Fruit fly (Drosophila melanogaster) whole organism, embryonic: ENCODE results near the gene UQCR-Q.

Experiments used
- CG10267 ChIP-seq: fragments of 200-800 bp; sonication (Bioruptor generic); optimal IDR thresholded peaks from 2 replicates; lab custom pipeline; 2018; ENCODE audit warnings: missing biosample characterization, mild to moderate bottlenecking, missing genetic modification characterization, moderate library complexity
- Ets65A ChIP-seq: fragments of 200-800 bp; sonication (Bioruptor generic); peaks from one replicate; lab custom pipeline; 2016; ENCODE audit warnings: missing biosample characterization, missing genetic modification characterization
- Hmr ChIP-seq: fragments of 200-800 bp; sonication (Bioruptor generic); optimal IDR thresholded peaks from 3 replicates; lab custom pipeline; 2017; ENCODE audit warnings: mild to moderate bottlenecking, missing biosample characterization, missing genetic modification reagents, missing genetic modification characterization
- Lpt ChIP-seq: fragments of >200 bp; optimal IDR thresholded peaks from 2 replicates; lab custom pipeline; 2018; ENCODE audit warnings: missing biosample characterization, missing genetic modification characterization
- Trl ChIP-seq, 3 experiments: fragments of >200 bp in 2 of 3; fragments of 200-800 bp in 1 of 3; sonication (Bioruptor generic) in 1 of 3; optimal IDR thresholded peaks; 2 replicates in 1 of 3; 3 replicates in 2 of 3; lab custom pipeline; 2016 to 2017; ENCODE audit warnings: missing biosample characterization in 1 of 3, missing genetic modification characterization in 1 of 3
- crc ChIP-seq: fragments of 200-800 bp; sonication (Bioruptor generic); optimal IDR thresholded peaks from 2 replicates; lab custom pipeline; 2016; ENCODE audit warnings: missing biosample characterization, missing genetic modification characterization
- crp ChIP-seq, 2 experiments: fragments of 200-800 bp; sonication (Bioruptor generic); optimal IDR thresholded peaks; 2 replicates in 1 of 2; 3 replicates in 1 of 2; lab custom pipeline; 2017; ENCODE audit warnings: missing biosample characterization in 2 of 2, missing genetic modification characterization in 2 of 2, mild to moderate bottlenecking in 1 of 2, moderate library complexity in 1 of 2
- cwo ChIP-seq: fragments of 200-800 bp; sonication (Bioruptor generic); optimal IDR thresholded peaks from 3 replicates; lab custom pipeline; 2017; ENCODE audit warnings: missing biosample characterization, missing genetic modification characterization, mild to moderate bottlenecking, moderate library complexity, missing genetic modification reagents
- h ChIP-seq: fragments of >200 bp; optimal IDR thresholded peaks from 2 replicates; lab custom pipeline; 2017
- sc ChIP-seq, 3 experiments: fragments of >200 bp in 2 of 3; fragments of 200-800 bp in 1 of 3; sonication (Bioruptor generic) in 1 of 3; optimal IDR thresholded peaks; 2 replicates in 2 of 3; 3 replicates in 1 of 3; lab custom pipeline; 2017; ENCODE audit warnings: mild to moderate bottlenecking in 1 of 3, missing biosample characterization in 1 of 3, missing genetic modification characterization in 1 of 3, missing genetic modification reagents in 1 of 3
- trem ChIP-seq: fragments of 200-800 bp; optimal IDR thresholded peaks from 3 replicates; lab custom pipeline; 2019; ENCODE audit warnings: missing biosample characterization, mild to moderate bottlenecking, missing genetic modification characterization, moderate library complexity
- z ChIP-seq: fragments of 200-800 bp; sonication (Bioruptor generic); IDR thresholded peaks from 3 replicates; pipeline ENCODE4 v1.3.6; 2022; ENCODE audit warnings: missing biosample characterization, missing genetic modification characterization

DNA sequence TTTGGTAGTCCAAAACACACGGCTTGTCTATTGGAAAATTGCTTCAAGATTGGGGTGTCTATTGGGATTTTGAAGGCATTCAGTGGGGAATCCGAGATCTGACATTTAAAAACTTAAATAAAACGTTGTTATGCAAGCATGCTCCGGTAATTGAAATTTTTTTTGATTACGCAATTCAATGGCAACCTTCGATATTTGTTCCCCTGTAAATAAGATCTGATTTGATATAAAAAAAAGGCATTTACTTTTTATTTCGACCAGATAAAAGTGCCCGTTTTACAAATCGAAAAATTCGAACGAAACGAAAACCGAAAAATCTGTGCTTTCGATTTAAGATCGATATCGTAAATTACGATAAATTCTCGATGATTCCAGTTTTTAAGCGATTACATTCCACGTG lies 4.3 kb downstream of the UQCR-Q start, which contains the start of the genes CG13733 and qjt:
- no peak for TF ChIP-seq h (lab: Kevin White, UChicago)
- TF ChIP-seq z = no peak
- TF ChIP-seq Ets65A (GFP tag; lab: Kevin White, UChicago) = no peak
- TF ChIP-seq crp (GFP tag; optimal IDR thresholded peaks at IDR 0.05; lab: Kevin White, UChicago) = no peak
- TF ChIP-seq Trl (optimal IDR thresholded peaks at IDR 0.05; lab: Kevin White, UChicago) = no peak
- TF ChIP-seq Trl (GFP tag; optimal IDR thresholded peaks at IDR 0.05; lab: Kevin White, UChicago) = no peak
- no peak for TF ChIP-seq cwo (GFP tag; lab: Kevin White, UChicago)
- no peak for TF ChIP-seq CG10267 (tag; lab: Kevin White, UChicago)
- TF ChIP-seq trem = no peak
- no peak for TF ChIP-seq Hmr (GFP tag; lab: Kevin White, UChicago)
- TF ChIP-seq crc = no peak
- no peak for TF ChIP-seq sc (optimal IDR thresholded peaks at IDR 0.05; lab: Kevin White, UChicago)
- TF ChIP-seq sc (GFP tag; optimal IDR thresholded peaks at IDR 0.05; lab: Kevin White, UChicago) = no peak
- no peak for TF ChIP-seq Lpt (GFP tag; lab: Kevin White, UChicago)
